Worm (Caenorhabditis elegans): ENCODE results near the gene K03H9.3.

DNA sequence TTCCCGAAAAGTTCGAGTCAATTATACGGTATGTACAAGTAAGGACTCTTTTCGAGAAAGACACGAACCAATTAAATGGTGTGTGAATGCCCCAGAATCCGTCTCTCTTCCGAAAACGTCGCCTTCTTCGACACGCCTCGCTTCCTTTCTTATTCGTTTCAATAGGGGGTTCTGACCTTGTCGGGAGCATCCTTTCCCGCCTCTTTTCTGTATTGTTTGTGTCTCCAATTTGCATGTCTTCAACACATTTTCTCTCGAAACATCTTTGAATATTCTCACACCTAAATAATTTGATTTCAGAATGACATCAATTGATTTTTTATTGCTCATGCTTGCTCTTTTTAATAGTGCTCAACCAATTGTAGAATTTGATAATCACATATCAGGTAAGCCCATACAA, 18.2 kb downstream of the K03H9.3 start, which contains the start of gene cutl-16:
- TF ChIP-seq nhr-237 (tag; optimal IDR thresholded peaks at IDR 0.05) (no peak), ceh-82 (tag; optimal IDR thresholded peaks at IDR 0.05) (no peak), fos-1 (tag; optimal IDR thresholded peaks at IDR 0.05) (no peak), nfya-1 (tag; optimal IDR thresholded peaks at IDR 0.05; ENCODE audit: insufficient read depth) (no peak), nhr-43 (tag; optimal IDR thresholded peaks at IDR 0.05; ENCODE audit: poor library complexity, severe bottlenecking) (no peak), nhr-11 (tag; optimal IDR thresholded peaks at IDR 0.05) (no peak), lin-15B (tag; optimal IDR thresholded peaks at IDR 0.05) (no peak), ama-1 (optimal IDR thresholded peaks at IDR 0.05) (no peak), jun-1 (tag; optimal IDR thresholded peaks at IDR 0.05) (no peak), nhr-25 (tag; optimal IDR thresholded peaks at IDR 0.05) (no peak)
